Worm (Caenorhabditis elegans) whole organism, midembryonic: ENCODE data around the gene mks-2.

Experiments
- T22C8.4 ChIP-seq: fragments of 200-800 bp; sonication (Bioruptor generic); IDR thresholded peaks from 2 replicates; pipeline ENCODE4 v1.3.6; 2022; ENCODE audit warnings: missing genetic modification characterization, missing compliant biosample characterization
- flt-1 ChIP-seq: fragments of 200-800 bp; sonication (Bioruptor generic); IDR thresholded peaks from 2 replicates; pipeline ENCODE4 v1.3.6; 2022; ENCODE audit warnings: missing genetic modification characterization, missing compliant biosample characterization
- ref-1 ChIP-seq: fragments of 200-800 bp; sonication (Bioruptor generic); conservative IDR thresholded peaks from 2 replicates; pipeline ENCODE4 v1.3.6; 2022; ENCODE audit warnings: missing genetic modification reagents, missing genetic modification characterization, missing compliant biosample characterization

DNA sequence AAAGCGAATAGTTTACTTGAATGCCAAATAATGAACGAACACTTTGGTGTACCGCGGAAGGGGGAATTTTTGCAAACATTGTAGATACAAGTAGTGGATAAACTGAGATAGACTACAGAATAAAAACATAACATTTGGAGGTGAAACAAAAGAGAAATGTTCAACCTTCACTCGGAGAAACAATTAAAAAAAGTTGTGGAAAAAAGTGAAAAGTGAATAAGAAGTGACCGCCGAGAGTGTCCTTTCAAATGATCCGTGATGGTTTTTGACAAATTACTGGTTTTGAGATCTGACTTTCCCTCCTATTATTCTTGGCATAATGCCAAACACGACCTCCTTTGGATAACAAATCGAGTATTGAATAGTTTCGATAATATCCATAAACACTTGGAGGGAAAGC is 4.5 kb upstream of the mks-2 start:
- TF ChIP-seq flt-1, result no peak
- no peak for TF ChIP-seq ref-1 (GFP tag; lab: Robert Waterston, UW)
- no peak for TF ChIP-seq T22C8.4
